Fruit fly (Drosophila melanogaster) Kc167 (cell line): ENCODE results near the gene Drgx.

Experiments
- Myc ChIP-seq: fragments of >200 bp; optimal IDR thresholded peaks from 2 replicates; lab custom pipeline; 2017; ENCODE audit warnings: missing external identifiers
- Sin3A ChIP-seq: fragments of >200 bp; optimal IDR thresholded peaks from 2 replicates; lab custom pipeline; 2018; ENCODE audit warnings: missing external identifiers
- h ChIP-seq: fragments of >200 bp; optimal IDR thresholded peaks from 3 replicates; lab custom pipeline; 2018; ENCODE audit warnings: missing external identifiers
- insv ChIP-seq: fragments of >200 bp; optimal IDR thresholded peaks from 3 replicates; lab custom pipeline; 2018; ENCODE audit warnings: missing external identifiers
- psq ChIP-seq: fragments of >200 bp; optimal IDR thresholded peaks from 2 replicates; lab custom pipeline; 2017; ENCODE audit warnings: missing external identifiers
- ttk ChIP-seq: sonication (Bioruptor generic); optimal IDR thresholded peaks from 2 replicates; lab custom pipeline; 2017; ENCODE audit warnings: missing external identifiers

Drgx gene

DNA sequence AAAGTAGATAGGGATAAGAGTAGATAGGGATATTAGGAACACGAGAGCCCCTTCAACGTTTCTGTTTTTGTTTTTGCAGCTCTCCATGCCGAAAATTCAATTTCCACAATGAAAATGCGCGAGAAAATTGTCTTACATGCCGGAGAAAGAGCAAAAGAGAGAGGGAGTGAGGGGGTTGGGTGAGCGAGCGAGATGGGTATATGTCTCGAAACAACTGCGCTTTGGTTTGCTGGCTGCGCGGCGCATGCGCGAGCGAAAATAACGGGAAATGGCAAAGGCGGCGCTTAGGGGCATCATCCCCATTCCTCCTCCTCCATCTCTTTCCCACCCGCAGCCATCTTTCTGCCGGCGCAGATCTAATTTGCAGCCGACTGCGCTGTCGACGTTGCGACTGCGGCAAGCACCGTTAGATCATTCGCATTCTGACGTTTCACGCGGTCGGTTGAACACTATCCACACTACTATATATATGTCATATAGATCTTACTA is at the start of gene Drgx:
Gene Drgx, plus strand, starts transcription at position 439 of the 489 bp plus-strand sequence.
- TF ChIP-seq ttk (lab: Kevin White, UChicago) (no peak), Sin3A (no peak), psq (lab: Kevin White, UChicago) (no peak), h (no peak), insv (lab: Kevin White, UChicago) (no peak)

dm6 chr2L:3615156-3615555 is 47.4 kb upstream of the Drgx start:
- TF ChIP-seq Myc (lab: Kevin White, UChicago), result no peak
- TF ChIP-seq ttk (lab: Kevin White, UChicago), result no peak
- no peak for TF ChIP-seq h
- no peak for TF ChIP-seq insv (lab: Kevin White, UChicago)
- TF ChIP-seq Sin3A, result no peak
- TF ChIP-seq psq (lab: Kevin White, UChicago), result no peak

DNA sequence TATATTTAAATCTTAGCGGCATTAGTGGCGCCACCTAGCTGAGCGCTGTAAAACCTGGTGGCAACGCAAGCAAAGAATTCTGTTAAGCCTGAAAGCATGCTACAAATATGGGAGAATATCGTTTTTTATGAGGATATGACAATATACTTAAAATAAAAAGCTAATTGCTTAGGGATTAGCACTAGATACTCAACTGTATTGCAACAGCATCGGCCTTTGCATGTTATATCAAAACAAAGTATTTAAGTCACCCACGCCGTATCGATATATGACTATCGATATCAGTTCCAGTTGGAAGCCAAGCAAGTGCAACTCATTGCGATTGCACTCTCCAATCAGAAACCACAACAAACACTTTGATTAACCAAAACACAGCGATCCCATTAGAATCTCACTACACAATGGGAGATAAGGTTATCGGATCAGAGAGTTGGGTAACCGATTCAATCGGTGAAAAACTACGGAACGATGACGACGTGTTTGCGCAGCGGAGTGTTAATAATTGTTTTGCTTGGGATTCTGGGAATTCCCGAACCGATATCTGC is 43.7 kb upstream of the Drgx start, which contains the start of gene Ugt36A1:
Gene Ugt36A1, plus strand, starts transcription at position 280 of the 545 bp plus-strand sequence.
- TF ChIP-seq Myc (lab: Kevin White, UChicago), result no peak
- TF ChIP-seq psq (lab: Kevin White, UChicago), result no peak
- no peak for TF ChIP-seq Sin3A
- no peak for TF ChIP-seq ttk (lab: Kevin White, UChicago)
- TF ChIP-seq h, result no peak
- no peak for TF ChIP-seq insv (lab: Kevin White, UChicago)

dm6 chr2L:3621604-3622003 is 40.9 kb upstream of the Drgx start, which contains the start of gene CG15418:
Gene CG15418 (minus strand): TSS chr2L:3621704.
- no peak for TF ChIP-seq h
- TF ChIP-seq ttk (lab: Kevin White, UChicago), result no peak

dm6 chr2L:3624784-3625183 is 37.8 kb upstream of the Drgx start:
- TF ChIP-seq Myc (lab: Kevin White, UChicago), result no peak
- TF ChIP-seq h, result no peak
- no peak for TF ChIP-seq insv (lab: Kevin White, UChicago)
- TF ChIP-seq ttk (lab: Kevin White, UChicago), result no peak
- TF ChIP-seq Sin3A, result no peak
- TF ChIP-seq psq (lab: Kevin White, UChicago), result no peak

dm6 chr2L:3628819-3629218 is 33.7 kb upstream of the Drgx start:
- TF ChIP-seq h (no peak), Myc (lab: Kevin White, UChicago) (no peak), insv (lab: Kevin White, UChicago) (no peak), psq (lab: Kevin White, UChicago) (no peak), Sin3A (no peak), ttk (lab: Kevin White, UChicago) (no peak)

DNA sequence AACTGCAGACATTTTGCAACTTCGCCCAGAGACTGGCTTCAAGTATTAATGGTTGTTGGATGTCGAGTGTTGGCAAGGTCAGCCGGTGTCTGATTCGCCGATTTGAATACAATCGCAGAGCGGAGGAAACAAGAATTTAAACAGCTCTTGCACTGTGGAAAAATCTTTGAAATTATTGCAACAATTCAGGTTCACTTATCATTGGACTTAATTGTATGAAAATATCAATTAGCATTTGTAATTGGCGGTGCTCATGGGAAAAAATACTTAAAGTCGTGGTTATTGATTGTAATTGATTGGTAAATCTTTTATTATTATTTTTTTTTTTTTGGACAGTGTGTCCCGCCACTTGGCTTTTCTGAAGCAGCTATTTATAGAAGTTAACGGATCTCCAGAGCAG is 33.1 kb upstream of the Drgx start:
- TF ChIP-seq h (no peak), psq (lab: Kevin White, UChicago) (no peak), Myc (lab: Kevin White, UChicago) (no peak)

- TF ChIP-seq ttk (lab: Kevin White, UChicago) (no peak), h (no peak), insv (lab: Kevin White, UChicago) (no peak), Myc (lab: Kevin White, UChicago) (no peak), psq (lab: Kevin White, UChicago) (no peak), Sin3A (no peak)
Observed at dm6 chr2L:3630763-3631162, 31.8 kb upstream of the Drgx start.

DNA sequence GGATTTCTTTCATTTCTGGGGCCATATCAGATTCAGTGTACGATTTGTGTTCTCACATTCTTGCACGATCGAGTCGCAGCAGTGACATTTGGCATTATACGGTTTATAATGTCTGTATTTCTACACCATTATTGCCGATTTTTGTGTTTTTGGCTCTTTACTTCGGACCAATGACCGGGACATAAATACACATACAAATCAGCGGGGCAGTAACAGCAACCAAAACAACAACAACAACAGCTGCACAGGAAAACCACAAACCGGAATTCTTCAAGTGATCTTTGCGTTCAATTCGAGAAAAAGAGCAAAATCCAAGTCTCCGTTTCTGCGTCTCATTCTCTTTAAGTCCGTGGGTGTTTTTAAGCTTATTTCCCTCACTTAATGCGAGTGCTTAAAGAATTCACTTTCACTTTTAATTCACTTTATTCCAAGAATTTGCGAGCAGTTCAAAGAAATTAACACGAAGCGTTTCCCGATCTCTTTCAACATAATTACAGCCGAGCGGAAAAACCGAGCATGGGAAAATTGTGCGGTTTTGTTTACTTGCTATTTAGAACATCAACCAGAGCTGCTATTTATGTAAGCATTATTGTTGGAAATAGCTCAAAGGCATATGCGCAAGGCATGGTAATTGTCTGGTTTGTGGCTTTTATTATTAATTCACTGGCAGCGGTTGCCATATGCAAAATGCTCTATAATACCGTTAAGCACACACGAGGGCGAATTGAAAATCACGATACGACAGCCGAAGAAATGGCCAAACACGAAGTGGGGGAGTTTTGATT is 31.1 kb upstream of the Drgx start:
- TF ChIP-seq Sin3A (no peak), h (no peak), insv (lab: Kevin White, UChicago) (no peak), Myc (lab: Kevin White, UChicago) (no peak), ttk (lab: Kevin White, UChicago) (no peak), psq (lab: Kevin White, UChicago) (no peak)

DNA sequence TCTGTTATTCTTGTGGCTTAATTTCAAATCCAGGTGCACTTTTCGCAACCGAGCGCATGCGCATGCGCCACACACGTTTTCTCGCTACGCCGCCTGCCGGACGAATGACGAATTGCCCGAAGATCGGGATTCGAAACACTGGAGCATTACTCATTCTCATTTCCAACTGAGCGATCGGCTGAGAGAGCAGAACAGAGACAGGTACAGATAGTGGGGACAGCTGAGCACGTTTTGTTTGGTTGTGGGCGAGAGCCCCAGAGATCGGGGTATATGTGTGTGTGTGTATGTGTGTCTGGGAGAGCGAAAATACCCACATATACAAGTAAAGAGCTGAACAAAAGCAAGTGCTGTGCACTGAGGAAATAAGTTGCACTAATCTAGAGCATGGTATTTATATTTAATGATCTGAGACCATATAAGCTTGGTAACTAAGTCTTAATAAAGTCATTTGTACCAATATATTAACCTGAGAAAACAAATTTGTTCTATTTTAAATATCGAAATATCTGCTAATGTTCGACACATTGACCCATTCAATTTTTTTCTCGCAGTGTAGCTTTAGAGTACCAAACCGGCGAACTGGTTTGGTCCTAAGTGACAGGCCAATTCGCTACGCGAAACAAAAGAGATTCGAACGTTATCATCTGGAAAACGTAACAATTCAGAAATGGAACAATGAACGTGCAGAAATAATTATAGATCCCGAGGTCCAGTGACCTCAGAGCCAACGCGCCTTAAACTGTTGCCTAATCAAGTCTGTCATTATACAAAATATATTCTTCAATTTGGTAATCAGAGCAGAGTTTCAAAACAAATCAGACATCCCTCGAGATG is 30.3 kb upstream of the Drgx start:
- TF ChIP-seq Sin3A, result no peak
- TF ChIP-seq ttk (lab: Kevin White, UChicago), result no peak
- TF ChIP-seq psq (lab: Kevin White, UChicago), result no peak
- no peak for TF ChIP-seq Myc (lab: Kevin White, UChicago)
- TF ChIP-seq insv (lab: Kevin White, UChicago), result no peak
- no peak for TF ChIP-seq h

DNA sequence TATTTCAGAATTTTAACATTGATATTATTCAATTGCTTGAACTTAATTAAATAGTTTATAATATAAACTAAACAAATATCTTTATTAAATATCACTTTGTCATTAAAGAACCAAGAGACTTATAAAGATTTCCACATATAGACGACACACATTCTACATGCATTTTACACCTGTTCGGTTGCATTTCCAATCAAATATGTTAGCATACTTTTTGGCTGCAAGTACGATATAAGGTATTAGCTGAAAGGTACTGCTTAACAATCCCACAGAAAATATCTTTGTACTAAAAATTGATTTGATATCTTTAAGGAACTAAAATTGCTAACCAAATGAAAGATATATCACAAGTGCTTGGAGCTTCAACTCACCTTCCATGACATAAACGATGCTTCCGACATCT is 28.7 kb upstream of the Drgx start:
- TF ChIP-seq insv (lab: Kevin White, UChicago), result no peak
- no peak for TF ChIP-seq psq (lab: Kevin White, UChicago)
- TF ChIP-seq h, result no peak
- TF ChIP-seq Sin3A, result no peak
- TF ChIP-seq Myc (lab: Kevin White, UChicago), result no peak
- no peak for TF ChIP-seq ttk (lab: Kevin White, UChicago)

DNA sequence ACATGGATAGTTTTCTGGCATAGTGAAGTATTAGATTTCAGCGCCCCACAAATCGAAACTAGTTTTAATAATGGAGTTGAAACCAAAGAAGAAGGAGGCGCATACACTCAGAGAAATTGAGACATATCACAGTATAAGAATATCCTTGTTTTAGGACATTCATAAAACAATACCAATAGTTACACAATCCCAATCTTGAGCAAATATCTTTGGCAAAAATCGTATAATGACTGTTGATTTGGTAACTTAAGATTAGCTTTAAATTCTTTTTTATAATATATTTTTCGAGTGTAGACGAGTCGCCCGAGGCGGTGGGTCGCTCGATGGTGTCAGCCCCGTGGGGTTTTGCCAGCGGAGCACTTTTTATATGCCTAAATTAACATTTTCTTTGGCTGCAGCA is 27.1 kb upstream of the Drgx start:
- TF ChIP-seq insv (lab: Kevin White, UChicago) (no peak), Myc (lab: Kevin White, UChicago) (no peak), ttk (lab: Kevin White, UChicago) (no peak), Sin3A (no peak), h (no peak), psq (lab: Kevin White, UChicago) (no peak)
